Worm (Caenorhabditis elegans): ENCODE results near the gene Y67D8C.7.

Gene Y67D8C.7

DNA sequence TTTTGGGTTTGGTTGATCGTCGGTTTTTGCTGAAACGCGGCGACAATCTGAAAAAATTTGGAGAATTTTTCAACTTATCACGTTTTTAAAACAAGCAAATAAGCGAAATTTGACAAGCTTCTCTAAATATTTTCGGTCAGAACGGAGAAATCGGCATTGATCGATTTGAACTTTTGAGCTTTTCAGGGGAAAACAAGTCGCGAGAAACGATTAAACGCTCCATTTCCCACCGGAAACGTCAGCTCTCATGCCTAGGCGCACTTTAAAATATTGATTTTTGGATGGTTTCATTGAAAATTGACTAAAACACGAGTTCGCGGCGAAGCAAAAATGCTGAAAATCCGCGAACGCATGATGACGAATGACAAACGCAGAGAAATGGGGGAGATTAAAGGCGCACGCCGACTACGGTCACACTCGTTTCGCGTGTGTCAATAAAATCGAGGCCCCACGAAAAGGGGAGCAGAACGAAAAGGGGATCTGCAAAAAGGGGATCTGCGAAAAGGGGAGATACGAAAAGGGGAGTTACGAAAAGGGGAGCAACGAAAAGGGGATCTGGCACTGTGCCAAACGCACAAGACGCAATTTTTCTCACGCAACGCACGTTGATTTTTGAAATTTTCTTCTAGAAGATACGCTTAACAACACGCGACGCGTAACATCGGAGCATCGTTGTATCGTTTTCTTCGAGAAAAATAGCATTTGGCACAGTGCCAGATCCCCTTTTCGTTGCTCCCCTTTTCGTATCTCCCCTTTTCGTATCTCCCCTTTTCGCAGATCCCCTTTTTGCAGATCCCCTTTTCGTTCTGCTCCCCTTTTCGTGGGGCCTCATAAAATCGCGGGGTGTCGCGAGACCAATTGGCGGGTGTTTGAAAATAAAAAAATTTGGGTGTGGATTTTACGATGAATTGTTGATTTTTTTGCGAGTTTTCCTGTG, 16.4 kb downstream of the Y67D8C.7 start, which contains the start of gene eel-1:
Gene eel-1, minus strand, starts transcription at position 51 of the 937 bp plus-strand sequence.
- TF ChIP-seq lin-14 (GFP tag; optimal IDR thresholded peaks at IDR 0.05) (peak; percentile 94), nhr-237 (tag; optimal IDR thresholded peaks at IDR 0.05) (peak; percentile 54), xbp-1 (tag; optimal IDR thresholded peaks at IDR 0.05) (peak; percentile 97), nhr-76 (tag; optimal IDR thresholded peaks at IDR 0.05) (peak; percentile 25), rnt-1 (tag; optimal IDR thresholded peaks at IDR 0.05) (peak; percentile 99), mef-2 (tag; optimal IDR thresholded peaks at IDR 0.05) (peak; percentile 68), ets-5 (GFP tag; IDR thresholded peaks at IDR 0.05) (peak; percentile 91; the same call in 1 of the 2 replicates), ztf-11 (tag; optimal IDR thresholded peaks at IDR 0.05) (peak in 1 of 2 experiments; percentile 99), lin-35 (GFP tag; optimal IDR thresholded peaks at IDR 0.05) (peak; percentile 95), jun-1 (tag; optimal IDR thresholded peaks at IDR 0.05) (peak; percentile 92), F16B12.6 (tag; optimal IDR thresholded peaks at IDR 0.05) (peak; percentile 50), ceh-88 (GFP tag; IDR thresholded peaks at IDR 0.05) (peak; percentile 96), snu-23 (GFP tag; optimal IDR thresholded peaks at IDR 0.05) (peak; percentile 97), isw-1 (GFP tag; IDR thresholded peaks at IDR 0.05) (peak; percentile 98), C34B4.2 (tag; optimal IDR thresholded peaks at IDR 0.05) (peak; percentile 62), lsy-2 (tag; optimal IDR thresholded peaks at IDR 0.05) (peak; percentile 98 to 99), tbx-2 (tag; optimal IDR thresholded peaks at IDR 0.05) (peak; percentile 95), C16A3.4 (tag; optimal IDR thresholded peaks at IDR 0.05) (peak; percentile 76), nhr-11 (tag; optimal IDR thresholded peaks at IDR 0.05) (peak; percentile 69), hlh-4 (tag; optimal IDR thresholded peaks at IDR 0.05) (peak; percentile 88), ztf-4 (tag; optimal IDR thresholded peaks at IDR 0.05) (peak; percentile 83), grh-1 (GFP tag; IDR thresholded peaks at IDR 0.05) (peak; percentile 95), nhr-90 (tag; optimal IDR thresholded peaks at IDR 0.05; ENCODE audit: poor library complexity) (peak; percentile 98), elt-3 (tag; optimal IDR thresholded peaks at IDR 0.05) (peak in 3 of 6 experiments; percentile 14 to 58 (median 44)), sox-4 (tag; optimal IDR thresholded peaks at IDR 0.05) (peak; percentile 94), fkh-8 (tag; optimal IDR thresholded peaks at IDR 0.05) (peak; percentile 92), ceh-90 (tag; optimal IDR thresholded peaks at IDR 0.05) (peak; percentile 67), efl-3 (GFP tag; optimal IDR thresholded peaks at IDR 0.05) (peak; percentile 40), lin-39 (tag; optimal IDR thresholded peaks at IDR 0.05) (peak; percentile 59), unc-86 (tag; optimal IDR thresholded peaks at IDR 0.05) (peak; percentile 97), lir-3 (tag; optimal IDR thresholded peaks at IDR 0.05; ENCODE audit: poor library complexity) (peak; percentile 96), ceh-82 (tag; optimal IDR thresholded peaks at IDR 0.05) (peak; percentile 89 to 95 (median 93)), irx-1 (tag; optimal IDR thresholded peaks at IDR 0.05) (peak; percentile 77), vab-15 (tag; optimal IDR thresholded peaks at IDR 0.05) (peak; percentile 97), dpl-1 (GFP tag; optimal IDR thresholded peaks at IDR 0.05) (peak; percentile 91 to 93 (median 91)), lin-15B (tag; optimal IDR thresholded peaks at IDR 0.05) (peak; percentile 73), nhr-85 (tag) (peak; percentile 95), ceh-63 (GFP tag; optimal IDR thresholded peaks at IDR 0.05) (peak; percentile 86), mab-9 (GFP tag; IDR thresholded peaks at IDR 0.05) (peak; percentile 98), pax-3 (tag; optimal IDR thresholded peaks at IDR 0.05) (peak; percentile 94), Y116A8C.19 (tag; optimal IDR thresholded peaks at IDR 0.05; ENCODE audit: borderline replicate concordance) (peak; percentile 78), skn-1 (tag; optimal IDR thresholded peaks at IDR 0.05) (peak; percentile 81), nhr-77 (tag; optimal IDR thresholded peaks at IDR 0.05) (peak; percentile 80), unc-98 (GFP tag; IDR thresholded peaks at IDR 0.05) (peak; percentile 99), aha-1 (tag; optimal IDR thresholded peaks at IDR 0.05) (peak; percentile 62), fos-1 (tag; optimal IDR thresholded peaks at IDR 0.05) (peak; percentile 82), swsn-7 (tag; optimal IDR thresholded peaks at IDR 0.05) (peak; percentile 96), lin-13 (GFP tag; optimal IDR thresholded peaks at IDR 0.05) (peak; percentile 89), nhr-19 (GFP tag; conservative IDR thresholded peaks at IDR 0.05) (peak; percentile 98), nhr-71 (tag; optimal IDR thresholded peaks at IDR 0.05) (peak; percentile 97)

Measured in whole organism, L1 larva.